Worm (Caenorhabditis elegans) whole organism, early embryonic: ENCODE results near the gene Y73B6BL.47.

Experiments
- B0310.2 ChIP-seq: sonication (generic microtip); optimal IDR thresholded peaks from 2 replicates; lab custom pipeline; 2016; ENCODE audit warnings: mild to moderate bottlenecking, missing genetic modification characterization, missing compliant biosample characterization
- F13C5.2 ChIP-seq: sonication (generic microtip); optimal IDR thresholded peaks from 2 replicates; lab custom pipeline; 2017; ENCODE audit warnings: mild to moderate bottlenecking, missing genetic modification characterization, inconsistent platforms, missing compliant biosample characterization
- aly-1 ChIP-seq: sonication (generic microtip); optimal IDR thresholded peaks from 2 replicates; lab custom pipeline; 2016; ENCODE audit warnings: missing genetic modification characterization, missing compliant biosample characterization
- ama-1 ChIP-seq: fragments of 150-350 bp; optimal IDR thresholded peaks from 2 replicates; lab custom pipeline; 2014
- ceh-13 ChIP-seq: fragments of 200-800 bp; sonication (Bioruptor generic); optimal IDR thresholded peaks from 2 replicates; lab custom pipeline; 2018; ENCODE audit warnings: mild to moderate bottlenecking, missing genetic modification characterization, missing compliant biosample characterization
- ceh-36 ChIP-seq: sonication (generic microtip); optimal IDR thresholded peaks from 2 replicates; lab custom pipeline; 2016; ENCODE audit warnings: missing genetic modification characterization, inconsistent platforms, missing compliant biosample characterization
- ets-7 ChIP-seq: sonication (generic microtip); optimal IDR thresholded peaks from 2 replicates; lab custom pipeline; 2016; ENCODE audit warnings: missing genotype, missing genetic modification characterization, missing compliant biosample characterization
- flt-1 ChIP-seq: fragments of 200-800 bp; sonication (Bioruptor generic); IDR thresholded peaks from 2 replicates; pipeline ENCODE4 v1.3.6; 2022; ENCODE audit warnings: missing genetic modification characterization, missing compliant biosample characterization
- hmbx-1 ChIP-seq: sonication (generic microtip); optimal IDR thresholded peaks from 2 replicates; lab custom pipeline; 2016; ENCODE audit warnings: mild to moderate bottlenecking, missing genetic modification characterization, missing compliant biosample characterization
- hmg-4 ChIP-seq: fragments of 200-800 bp; sonication (Bioruptor generic); optimal IDR thresholded peaks from 2 replicates; lab custom pipeline; 2018; ENCODE audit warnings: mild to moderate bottlenecking, missing genetic modification characterization, missing compliant biosample characterization
- hnd-1 ChIP-seq: sonication (generic microtip); optimal IDR thresholded peaks from 2 replicates; lab custom pipeline; 2016; ENCODE audit warnings: missing genetic modification characterization, missing compliant biosample characterization
- pes-1 ChIP-seq: fragments of 200-800 bp; sonication (Bioruptor generic); IDR thresholded peaks from 2 replicates; pipeline ENCODE4 v1.3.6; 2022; ENCODE audit warnings: missing genetic modification reagents, missing genetic modification characterization, missing compliant biosample characterization
- scrt-1 ChIP-seq: fragments of 200-800 bp; sonication (Bioruptor generic); IDR thresholded peaks from 2 replicates; pipeline ENCODE4 v1.3.6; 2022; ENCODE audit warnings: missing genetic modification characterization, missing compliant biosample characterization
- sea-1 ChIP-seq: fragments of 200-800 bp; sonication (Bioruptor generic); conservative IDR thresholded peaks from 2 replicates; pipeline ENCODE4 v1.3.6; 2022; ENCODE audit warnings: missing genetic modification characterization, missing compliant biosample characterization
- tbx-11 ChIP-seq: fragments of 200-800 bp; sonication (Bioruptor generic); IDR thresholded peaks from 2 replicates; pipeline ENCODE4 v1.3.6; 2022; ENCODE audit warnings: missing genetic modification characterization, missing compliant biosample characterization
- tbx-37 ChIP-seq: fragments of 200-800 bp; sonication (Bioruptor generic); conservative IDR thresholded peaks from 2 replicates; pipeline ENCODE4 v1.3.6; 2022; ENCODE audit warnings: missing genetic modification reagents, missing genetic modification characterization, missing compliant biosample characterization
- tra-4 ChIP-seq: sonication (generic microtip); optimal IDR thresholded peaks from 2 replicates; lab custom pipeline; 2017; ENCODE audit warnings: missing genetic modification characterization, missing compliant biosample characterization

Y73B6BL.47 gene

ce11 chrIV:6328198-6328597 is 33.6 kb upstream of the Y73B6BL.47 start:
- TF ChIP-seq scrt-1 (GFP tag; lab: Robert Waterston, UW) (no peak), tbx-11 (no peak), B0310.2 (tag; lab: Kevin White, UChicago) (no peak), ets-7 (tag; lab: Kevin White, UChicago) (no peak), aly-1 (tag; lab: Kevin White, UChicago) (no peak), hnd-1 (tag; lab: Kevin White, UChicago) (no peak), ceh-36 (tag; lab: Kevin White, UChicago) (no peak), sea-1 (GFP tag; lab: Robert Waterston, UW) (no peak), ama-1 (lab: Kevin White, UChicago) (no peak), tbx-37 (no peak), ceh-13 (GFP tag; lab: Kevin White, UChicago) (no peak), F13C5.2 (tag; lab: Kevin White, UChicago) (no peak)

DNA sequence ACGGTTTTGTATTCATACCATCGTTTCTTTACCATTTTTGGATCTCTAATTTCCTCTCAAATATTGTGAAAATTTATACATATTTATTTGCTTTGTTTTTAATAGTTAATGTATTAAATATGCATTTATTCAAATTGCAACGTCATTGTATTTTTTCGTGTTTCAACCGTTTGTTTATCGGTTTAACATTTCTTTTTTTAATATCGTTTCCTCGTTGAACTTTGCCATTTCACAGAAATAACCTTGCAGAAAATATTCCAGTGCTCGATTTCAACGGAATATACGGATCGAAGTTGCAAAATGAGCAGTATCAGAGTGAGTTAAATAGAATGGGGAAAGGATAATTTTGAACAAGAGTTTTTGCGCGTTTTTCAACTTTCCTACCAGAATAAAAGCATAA is 32.4 kb upstream of the Y73B6BL.47 start, which contains the start of gene seu-1:
seu-1 (plus strand) TSS at position 301 of the 400 bp plus-strand sequence.
- TF ChIP-seq aly-1 (tag; lab: Kevin White, UChicago) = no peak
- TF ChIP-seq hmg-4 = no peak
- no peak for TF ChIP-seq ets-7 (tag; lab: Kevin White, UChicago)
- TF ChIP-seq ama-1 (lab: Kevin White, UChicago) = no peak
- TF ChIP-seq B0310.2 (tag; lab: Kevin White, UChicago) = no peak

DNA sequence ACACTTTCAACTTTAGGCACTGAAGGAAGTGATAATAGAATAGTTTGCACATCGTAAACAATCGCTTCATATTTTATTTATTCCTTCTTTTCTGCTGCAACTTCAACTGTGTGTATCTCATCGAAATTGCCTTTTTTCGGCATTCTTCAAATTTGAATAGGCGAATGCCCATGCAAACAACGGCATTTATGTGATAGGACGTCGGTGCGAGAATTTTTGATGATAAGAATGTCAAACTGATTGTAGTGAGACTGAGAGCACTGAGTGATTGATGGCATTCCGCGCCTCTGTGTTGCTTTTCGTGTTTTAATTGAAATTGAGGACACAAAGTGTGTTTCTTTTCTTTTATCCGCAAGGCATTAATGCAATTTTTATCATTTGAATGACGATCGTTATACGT is 31.0 kb upstream of the Y73B6BL.47 start:
- TF ChIP-seq ceh-36 (tag; lab: Kevin White, UChicago) = no peak
- TF ChIP-seq pes-1 (GFP tag; lab: Robert Waterston, UW) = no peak
- no peak for TF ChIP-seq F13C5.2 (tag; lab: Kevin White, UChicago)
- no peak for TF ChIP-seq ama-1 (lab: Kevin White, UChicago)
- no peak for TF ChIP-seq flt-1
- no peak for TF ChIP-seq hmg-4

- TF ChIP-seq scrt-1 (GFP tag; lab: Robert Waterston, UW) = no peak
- TF ChIP-seq B0310.2 (tag; lab: Kevin White, UChicago) = no peak
- no peak for TF ChIP-seq ets-7 (tag; lab: Kevin White, UChicago)
- no peak for TF ChIP-seq tbx-11
- TF ChIP-seq pes-1 (GFP tag; lab: Robert Waterston, UW) = no peak
- TF ChIP-seq sea-1 (GFP tag; lab: Robert Waterston, UW) = no peak
- no peak for TF ChIP-seq ceh-36 (tag; lab: Kevin White, UChicago)
- TF ChIP-seq tra-4 (tag; lab: Kevin White, UChicago) = no peak
Observed at ce11 chrIV:6333915-6334314, 27.9 kb upstream of the Y73B6BL.47 start, which contains the start of gene blos-2. Gene blos-2 (plus strand): TSS chrIV:6334215.

ce11 chrIV:6335908-6336307 is 25.9 kb upstream of the Y73B6BL.47 start, which contains the start of gene mif-4:
Gene mif-4 (minus strand): TSS chrIV:6335994.
- TF ChIP-seq ceh-36 (tag; lab: Kevin White, UChicago) (no peak), hmg-4 (no peak), ceh-13 (GFP tag; lab: Kevin White, UChicago) (no peak), hmbx-1 (tag; lab: Kevin White, UChicago) (no peak), ets-7 (tag; lab: Kevin White, UChicago) (no peak), flt-1 (no peak), sea-1 (GFP tag; lab: Robert Waterston, UW) (no peak), pes-1 (GFP tag; lab: Robert Waterston, UW) (no peak), aly-1 (tag; lab: Kevin White, UChicago) (no peak), tra-4 (tag; lab: Kevin White, UChicago) (no peak), scrt-1 (GFP tag; lab: Robert Waterston, UW) (no peak), hnd-1 (tag; lab: Kevin White, UChicago) (no peak), F13C5.2 (tag; lab: Kevin White, UChicago) (no peak), tbx-11 (no peak), ama-1 (lab: Kevin White, UChicago) (no peak), tbx-37 (no peak), B0310.2 (tag; lab: Kevin White, UChicago) (no peak)

DNA sequence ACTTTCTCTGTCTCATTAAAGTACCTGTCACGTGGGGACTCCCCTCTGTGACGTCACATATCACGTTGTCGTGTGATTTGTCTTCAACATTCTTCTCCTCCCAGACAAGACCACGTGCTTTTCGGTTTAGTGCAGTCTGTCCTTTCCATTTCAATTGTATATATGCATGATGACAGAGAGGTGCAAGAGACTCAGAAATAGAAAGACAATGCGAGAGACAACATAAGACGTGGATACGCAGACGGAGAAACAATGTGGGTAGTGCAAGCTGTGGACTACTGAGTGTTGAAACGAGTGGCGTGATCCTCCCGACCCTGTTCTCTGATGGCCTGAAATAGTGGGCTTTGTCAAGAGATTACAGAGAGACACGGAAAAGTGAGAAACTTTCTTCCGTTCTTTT is 25.0 kb upstream of the Y73B6BL.47 start:
- TF ChIP-seq aly-1 (tag; lab: Kevin White, UChicago) = no peak
- no peak for TF ChIP-seq tbx-11
- TF ChIP-seq pes-1 (GFP tag; lab: Robert Waterston, UW) = no peak
- TF ChIP-seq ama-1 (lab: Kevin White, UChicago) = no peak
- TF ChIP-seq ceh-13 (GFP tag; lab: Kevin White, UChicago) = no peak
- no peak for TF ChIP-seq tbx-37
- no peak for TF ChIP-seq B0310.2 (tag; lab: Kevin White, UChicago)
- no peak for TF ChIP-seq hmbx-1 (tag; lab: Kevin White, UChicago)
- TF ChIP-seq flt-1 = no peak
- TF ChIP-seq ceh-36 (tag; lab: Kevin White, UChicago) = no peak
- TF ChIP-seq sea-1 (GFP tag; lab: Robert Waterston, UW) = no peak
- no peak for TF ChIP-seq hmg-4

- TF ChIP-seq hnd-1 (tag; lab: Kevin White, UChicago) = no peak
- no peak for TF ChIP-seq ets-7 (tag; lab: Kevin White, UChicago)
- TF ChIP-seq ama-1 (lab: Kevin White, UChicago) = no peak
- TF ChIP-seq tbx-11 = no peak
- no peak for TF ChIP-seq tbx-37
- TF ChIP-seq F13C5.2 (tag; lab: Kevin White, UChicago) = no peak
Observed at ce11 chrIV:6337353-6337752, 24.4 kb upstream of the Y73B6BL.47 start, which contains the start of gene ipla-6. Gene ipla-6 (plus strand): TSS chrIV:6337653.

DNA sequence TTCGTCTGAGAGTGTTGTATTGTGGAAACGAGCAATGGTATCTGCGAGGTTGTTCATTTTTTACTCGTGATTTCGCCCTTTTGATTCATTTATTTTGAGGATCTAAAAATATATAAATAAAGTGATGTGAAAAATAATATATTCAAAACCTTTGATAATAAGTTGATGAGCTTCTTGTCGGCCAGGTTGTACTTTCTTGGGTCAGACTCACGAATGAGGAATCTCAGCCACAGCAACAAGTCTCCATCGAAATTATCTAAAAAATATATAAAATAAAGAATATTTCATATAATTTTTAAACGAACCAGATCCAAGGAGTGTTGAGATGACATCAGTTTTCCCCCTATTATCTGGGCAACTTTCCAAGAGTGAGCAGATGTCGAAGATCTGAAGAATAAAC is 19.3 kb upstream of the Y73B6BL.47 start, which contains the start of gene Y73B6BL.288:
Y73B6BL.288 (minus strand) TSS at position 101 of the 400 bp plus-strand sequence.
- TF ChIP-seq tra-4 (tag; lab: Kevin White, UChicago) = no peak
- no peak for TF ChIP-seq B0310.2 (tag; lab: Kevin White, UChicago)
- no peak for TF ChIP-seq hmg-4
- no peak for TF ChIP-seq hnd-1 (tag; lab: Kevin White, UChicago)
- no peak for TF ChIP-seq ceh-13 (GFP tag; lab: Kevin White, UChicago)
- TF ChIP-seq tbx-11 = no peak
- no peak for TF ChIP-seq aly-1 (tag; lab: Kevin White, UChicago)
- no peak for TF ChIP-seq sea-1 (GFP tag; lab: Robert Waterston, UW)
- no peak for TF ChIP-seq tbx-37
- TF ChIP-seq hmbx-1 (tag; lab: Kevin White, UChicago) = no peak
- no peak for TF ChIP-seq ceh-36 (tag; lab: Kevin White, UChicago)
- TF ChIP-seq F13C5.2 (tag; lab: Kevin White, UChicago) = no peak
- no peak for TF ChIP-seq pes-1 (GFP tag; lab: Robert Waterston, UW)
- TF ChIP-seq flt-1 = no peak
- TF ChIP-seq ama-1 (lab: Kevin White, UChicago) = no peak
- no peak for TF ChIP-seq scrt-1 (GFP tag; lab: Robert Waterston, UW)
- no peak for TF ChIP-seq ets-7 (tag; lab: Kevin White, UChicago)
